Fruit fly (Drosophila melanogaster): ENCODE data around the gene zpg.
A peak's percentile ranks its signal among the peaks of the same experiment; 100 is the strongest.

zpg gene

dm6 chr3L:6612637-6613036 is 6.8 kb upstream of the zpg start (continued):
- TF ChIP-seq org-1 (GFP tag; optimal IDR thresholded peaks at IDR 0.05) (peak; percentile 36), dmrt11E (tag; optimal IDR thresholded peaks at IDR 0.05) (no peak), CG11247 (GFP tag; IDR thresholded peaks at IDR 0.05) (peak; percentile 45; the same call in 1 of the 2 replicates), CG43689 (GFP tag; IDR thresholded peaks at IDR 0.05) (0 out of 2 replicates have a peak, but pooled peaks have one; percentile 27), peb (GFP tag; IDR thresholded peaks at IDR 0.05) (no peak), CG11456 (GFP tag; IDR thresholded peaks at IDR 0.05) (no peak), otp (GFP tag; IDR thresholded peaks at IDR 0.05) (peak; percentile 52; the same call in 1 of the 3 replicates), CG10959 (GFP tag; IDR thresholded peaks at IDR 0.05) (no peak), Vsx1 (GFP tag; optimal IDR thresholded peaks at IDR 0.05) (peak; percentile 48), CG1792 (GFP tag; optimal IDR thresholded peaks at IDR 0.05) (no peak), tap (tag; optimal IDR thresholded peaks at IDR 0.05) (no peak), Awh (GFP tag; IDR thresholded peaks at IDR 0.05) (0 out of 2 replicates have a peak, but pooled peaks have one; percentile 28), E2f1 (GFP tag; IDR thresholded peaks at IDR 0.05) (peak; percentile 18; the same call in 1 of the 2 replicates), CG7786 (GFP tag; optimal IDR thresholded peaks at IDR 0.05) (no peak), CG15269 (tag; optimal IDR thresholded peaks at IDR 0.05) (peak; percentile 15), Sox102F (GFP tag; optimal IDR thresholded peaks at IDR 0.05) (peak; percentile 24), CG32532 (GFP tag; IDR thresholded peaks at IDR 0.05) (no peak), jigr1 (GFP tag; IDR thresholded peaks at IDR 0.05) (no peak), stc (GFP tag; IDR thresholded peaks at IDR 0.05) (peak; percentile 38; the same call in 1 of the 2 replicates), so (GFP tag; IDR thresholded peaks at IDR 0.05) (peak; percentile 53; the same call in 1 of the 3 replicates), lab (GFP tag; optimal IDR thresholded peaks at IDR 0.05) (peak; percentile 69), CG2199 (GFP tag; IDR thresholded peaks at IDR 0.05) (no peak), PHDP (tag; optimal IDR thresholded peaks at IDR 0.05) (peak; percentile 9), CG18599 (GFP tag; optimal IDR thresholded peaks at IDR 0.05) (peak; percentile 18), H15 (GFP tag; IDR thresholded peaks at IDR 0.05) (no peak), CG8290 (GFP tag; optimal IDR thresholded peaks at IDR 0.05) (no peak), CG8290 (tag; optimal IDR thresholded peaks at IDR 0.05) (peak in 1 of 2 experiments; percentile 53), CG10321 (GFP tag; IDR thresholded peaks at IDR 0.05) (no peak), hkb (optimal IDR thresholded peaks at IDR 0.05) (no peak), hkb (GFP tag; IDR thresholded peaks at IDR 0.05) (peak; percentile 60), dysf (GFP tag; IDR thresholded peaks at IDR 0.05) (peak; percentile 54; the same call in 1 of the 3 replicates), sr (GFP tag; IDR thresholded peaks at IDR 0.05) (0 out of 3 replicates have a peak, but pooled peaks have one; percentile 36), hbn (GFP tag; IDR thresholded peaks at IDR 0.05; ENCODE audit: partially characterized antibody) (no peak), CG18262 (tag; optimal IDR thresholded peaks at IDR 0.05) (no peak), Abd-B (GFP tag; optimal IDR thresholded peaks at IDR 0.05) (no peak), luna (GFP tag; optimal IDR thresholded peaks at IDR 0.05) (no peak), ase (GFP tag; IDR thresholded peaks at IDR 0.05) (0 out of 3 replicates have a peak, but pooled peaks have one; percentile 29), CG3407 (GFP tag; optimal IDR thresholded peaks at IDR 0.05) (peak; percentile 5), ATbp (GFP tag; optimal IDR thresholded peaks at IDR 0.05) (peak; percentile 62), vvl (GFP tag; IDR thresholded peaks at IDR 0.05) (peak; percentile 44), onecut (GFP tag; IDR thresholded peaks at IDR 0.05) (peak; percentile 39), ara (GFP tag; IDR thresholded peaks at IDR 0.05) (no peak), CG8388 (GFP tag; optimal IDR thresholded peaks at IDR 0.05) (peak; percentile 70), CG9437 (GFP tag; optimal IDR thresholded peaks at IDR 0.05) (no peak), H2.0 (GFP tag; IDR thresholded peaks at IDR 0.05) (peak; percentile 11; the same call in 1 of the 2 replicates), CG15514 (GFP tag; optimal IDR thresholded peaks at IDR 0.05) (peak; percentile 23), CG11504 (tag; optimal IDR thresholded peaks at IDR 0.05) (peak; percentile 4), Rfx (GFP tag; IDR thresholded peaks at IDR 0.05) (peak; percentile 54), sob (GFP tag; IDR thresholded peaks at IDR 0.05) (peak; percentile 21; the same call in 1 of the 2 replicates), CG11085 (GFP tag; IDR thresholded peaks at IDR 0.05) (no peak), Fer1 (GFP tag; optimal IDR thresholded peaks at IDR 0.05) (peak; percentile 12), az2 (GFP tag; optimal IDR thresholded peaks at IDR 0.05) (no peak)

Measured in whole organism, embryonic.